Worm (Caenorhabditis elegans): ENCODE results near the gene srv-21.

srv-21 gene

DNA sequence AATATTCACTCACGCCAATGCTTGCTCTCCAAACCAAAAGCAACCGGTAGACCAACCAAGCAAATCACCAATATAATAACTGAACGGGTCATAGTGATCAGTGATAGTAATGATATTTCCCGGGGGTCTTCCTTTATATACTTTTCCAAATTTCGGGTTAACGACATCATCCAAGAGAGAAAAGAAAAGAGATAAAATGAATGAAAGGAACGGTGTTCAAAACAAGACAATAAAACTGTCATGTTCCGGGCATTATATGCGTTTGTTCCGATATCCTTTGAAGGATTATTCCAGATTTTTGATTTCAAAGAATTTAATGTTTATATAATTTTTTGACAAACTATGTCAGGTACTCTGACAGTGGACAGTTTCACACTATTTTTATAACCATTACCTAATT, 10.0 kb downstream of the srv-21 start, which contains the start of gene C06E7.88:
Gene C06E7.88 (minus strand): TSS at position 101 of the 400 bp plus-strand sequence.
- TF ChIP-seq ahr-1 (tag; optimal IDR thresholded peaks at IDR 0.05) (no peak), ceh-45 (GFP tag; IDR thresholded peaks at IDR 0.05) (no peak), lin-11 (tag; optimal IDR thresholded peaks at IDR 0.05) (no peak), npax-4 (tag; optimal IDR thresholded peaks at IDR 0.05) (no peak), ceh-34 (tag; optimal IDR thresholded peaks at IDR 0.05) (no peak), syd-9 (tag; optimal IDR thresholded peaks at IDR 0.05) (no peak), tbx-2 (tag; optimal IDR thresholded peaks at IDR 0.05) (no peak), nhr-232 (tag; optimal IDR thresholded peaks at IDR 0.05) (no peak), unc-42 (tag; optimal IDR thresholded peaks at IDR 0.05) (no peak), ceh-48 (tag; optimal IDR thresholded peaks at IDR 0.05) (no peak), T23F11.4 (GFP tag; optimal IDR thresholded peaks at IDR 0.05) (no peak), ceh-6 (GFP tag; optimal IDR thresholded peaks at IDR 0.05) (no peak)

DNA sequence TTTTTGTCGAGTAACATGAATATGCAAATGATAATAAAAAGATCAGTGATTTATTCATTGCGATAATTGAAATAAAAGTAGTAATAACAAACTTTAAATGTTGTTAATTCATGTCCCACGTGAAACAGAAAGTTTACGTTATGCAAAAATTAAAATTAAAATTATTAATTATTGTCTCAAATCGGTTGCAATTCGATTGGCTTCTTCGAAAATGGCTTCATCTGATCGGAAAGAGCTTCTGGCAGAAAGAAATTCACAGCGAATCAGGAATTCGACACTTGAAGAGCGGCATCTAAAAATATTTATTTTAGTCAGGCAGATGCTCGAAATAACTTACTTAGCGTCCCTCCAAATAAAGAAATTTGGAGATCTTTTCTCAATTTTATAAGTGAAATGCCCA, 11.3 kb downstream of the srv-21 start, which contains the start of gene spe-27:
Gene spe-27 (minus strand): TSS at position 101 of the 400 bp plus-strand sequence.
- TF ChIP-seq nhr-11 (tag; optimal IDR thresholded peaks at IDR 0.05) (no peak), ceh-34 (tag; optimal IDR thresholded peaks at IDR 0.05) (no peak), Y22D7AL.16 (tag; optimal IDR thresholded peaks at IDR 0.05) (no peak), sdc-2 (tag; optimal IDR thresholded peaks at IDR 0.05) (no peak), ref-2 (tag; optimal IDR thresholded peaks at IDR 0.05) (no peak), elt-2 (tag; optimal IDR thresholded peaks at IDR 0.05) (no peak), pros-1 (tag; optimal IDR thresholded peaks at IDR 0.05) (no peak), lin-11 (tag; optimal IDR thresholded peaks at IDR 0.05) (no peak), pqm-1 (tag; optimal IDR thresholded peaks at IDR 0.05) (no peak), tbx-7 (tag; optimal IDR thresholded peaks at IDR 0.05) (no peak), madf-2 (tag; optimal IDR thresholded peaks at IDR 0.05) (no peak), fkh-10 (GFP tag; optimal IDR thresholded peaks at IDR 0.05) (no peak)

DNA sequence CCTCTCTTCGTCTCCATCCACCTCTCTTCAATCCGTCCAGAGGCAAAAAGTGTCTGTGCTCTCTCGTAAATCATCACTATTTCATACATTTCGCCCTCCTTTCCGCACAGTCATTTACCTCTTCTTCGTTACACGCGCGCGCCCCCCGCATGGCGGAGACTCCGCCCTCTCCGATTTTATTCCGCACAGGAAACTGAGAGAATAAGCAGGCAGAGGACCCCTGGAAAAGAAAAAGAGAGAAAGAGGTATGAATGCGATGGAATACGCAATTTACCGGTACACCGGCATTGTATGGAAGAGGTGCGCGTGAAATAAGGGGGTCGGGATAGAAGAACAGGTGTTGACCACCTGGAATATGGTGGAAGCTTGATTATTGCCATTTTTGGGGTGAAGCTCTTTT, 16.4 kb downstream of the srv-21 start:
- TF ChIP-seq nfya-1 (tag; optimal IDR thresholded peaks at IDR 0.05) (peak; percentile 14), ceh-6 (GFP tag; optimal IDR thresholded peaks at IDR 0.05) (no peak), rnt-1 (tag; optimal IDR thresholded peaks at IDR 0.05) (no peak), ceh-18 (tag; optimal IDR thresholded peaks at IDR 0.05) (no peak), ets-4 (tag; optimal IDR thresholded peaks at IDR 0.05) (no peak), lim-6 (tag; optimal IDR thresholded peaks at IDR 0.05) (no peak), tbx-2 (tag; optimal IDR thresholded peaks at IDR 0.05) (peak; percentile 37), dmd-4 (tag; optimal IDR thresholded peaks at IDR 0.05; ENCODE audit: borderline replicate concordance) (no peak), ztf-16 (tag; optimal IDR thresholded peaks at IDR 0.05) (no peak), pros-1 (tag; optimal IDR thresholded peaks at IDR 0.05) (peak; percentile 50), pqm-1 (tag; optimal IDR thresholded peaks at IDR 0.05) (no peak), hlh-13 (GFP tag; optimal IDR thresholded peaks at IDR 0.05) (no peak), ceh-34 (tag; optimal IDR thresholded peaks at IDR 0.05) (peak; percentile 19), ceh-2 (tag; optimal IDR thresholded peaks at IDR 0.05) (peak; percentile 22), ama-1 (optimal IDR thresholded peaks at IDR 0.05) (no peak), unc-3 (GFP tag; conservative IDR thresholded peaks at IDR 0.05) (no peak), unc-3 (tag; optimal IDR thresholded peaks at IDR 0.05) (no peak), mec-3 (tag; optimal IDR thresholded peaks at IDR 0.05; ENCODE audit: borderline replicate concordance) (no peak), ceh-31 (tag; optimal IDR thresholded peaks at IDR 0.05) (peak; percentile 78), ceh-19 (GFP tag; optimal IDR thresholded peaks at IDR 0.05) (no peak), fax-1 (tag; optimal IDR thresholded peaks at IDR 0.05) (no peak), hlh-30 (tag; optimal IDR thresholded peaks at IDR 0.05; ENCODE audit: insufficient read depth) (no peak), ceh-48 (tag; optimal IDR thresholded peaks at IDR 0.05) (no peak), unc-42 (tag; optimal IDR thresholded peaks at IDR 0.05) (no peak), eyg-1 (tag; optimal IDR thresholded peaks at IDR 0.05) (no peak), sox-2 (GFP tag; IDR thresholded peaks at IDR 0.05) (no peak; the same call in 1 of the 2 replicates), ceh-22 (tag; optimal IDR thresholded peaks at IDR 0.05) (no peak), tbx-7 (tag; optimal IDR thresholded peaks at IDR 0.05) (no peak), pat-9 (tag; optimal IDR thresholded peaks at IDR 0.05) (no peak)

Measured in whole organism, late embryonic.